Worm (Caenorhabditis elegans) whole organism, L4 larva: ENCODE measurements around the gene ifta-2.

Experiments used
- F10B5.3 ChIP-seq: sonication (generic microtip); optimal IDR thresholded peaks from 2 replicates; lab custom pipeline; 2016; ENCODE audit warnings: mild to moderate bottlenecking, missing genetic modification characterization, missing compliant biosample characterization
- Y5F2A.4 ChIP-seq: fragments of 200-800 bp; sonication (Bioruptor generic); optimal IDR thresholded peaks from 2 replicates; lab custom pipeline; 2018; ENCODE audit warnings: mild to moderate bottlenecking, missing genetic modification characterization, missing compliant biosample characterization
- ZK337.2 ChIP-seq: fragments of 200-800 bp; sonication (Bioruptor generic); IDR thresholded peaks from 2 replicates; pipeline ENCODE4 v1.3.6; 2022; ENCODE audit warnings: missing genetic modification reagents, missing genetic modification characterization, missing compliant biosample characterization
- aha-1 ChIP-seq: fragments of 150-350 bp; peaks from one replicate; lab custom pipeline; 2014; ENCODE audit warnings: missing biosample characterization, missing genetic modification characterization
- ceh-20 ChIP-seq: fragments of 200-800 bp; sonication (Bioruptor generic); IDR thresholded peaks from 2 replicates; pipeline ENCODE4 v1.3.6; 2022; ENCODE audit warnings: missing genetic modification reagents, missing genetic modification characterization, missing compliant biosample characterization
- ceh-28 ChIP-seq: fragments of 150-350 bp; optimal IDR thresholded peaks from 2 replicates; lab custom pipeline; 2014; ENCODE audit warnings: missing biosample characterization, missing genetic modification reagents, missing genetic modification characterization
- ceh-32 ChIP-seq: sonication (generic microtip); optimal IDR thresholded peaks from 2 replicates; lab custom pipeline; 2016; ENCODE audit warnings: mild to moderate bottlenecking, missing genetic modification characterization, missing compliant biosample characterization; ENCODE audit not compliant: poor library complexity
- ceh-62 ChIP-seq: sonication (generic microtip); optimal IDR thresholded peaks from 2 replicates; lab custom pipeline; 2017; ENCODE audit warnings: missing biosample characterization, missing genetic modification characterization
- cey-2 ChIP-seq: sonication (generic microtip); optimal IDR thresholded peaks from 3 replicates; lab custom pipeline; 2017; ENCODE audit warnings: missing genetic modification characterization, mild to moderate bottlenecking, missing compliant biosample characterization, antibody characterized with exemption, borderline replicate concordance; ENCODE audit not compliant: insufficient read depth
- ctbp-1 ChIP-seq: fragments of 200-800 bp; sonication (Bioruptor generic); IDR thresholded peaks from 2 replicates; pipeline ENCODE4 v1.3.6; 2022; ENCODE audit warnings: missing genetic modification reagents, missing genetic modification characterization, missing compliant biosample characterization
- daf-12 ChIP-seq: fragments of 150-350 bp; optimal IDR thresholded peaks from 2 replicates; lab custom pipeline; 2014; ENCODE audit warnings: missing biosample characterization, missing genetic modification reagents, missing genetic modification characterization
- daf-16 ChIP-seq, 3 experiments: sonication (generic microtip); optimal IDR thresholded peaks; 2 replicates each; lab custom pipeline; 2016 to 2017; ENCODE audit warnings: missing genetic modification characterization in 3 of 3, missing genetic modification reagents in 3 of 3, mild to moderate bottlenecking in 2 of 3, missing compliant biosample characterization in 2 of 3, missing biosample characterization in 1 of 3, moderate library complexity in 1 of 3
- daf-19 ChIP-seq: fragments of 200-800 bp; sonication (Bioruptor generic); conservative IDR thresholded peaks from 2 replicates; pipeline ENCODE4 v1.3.6; 2022; ENCODE audit warnings: missing genetic modification characterization, missing compliant biosample characterization
- dmd-6 ChIP-seq: fragments of 200-800 bp; sonication (Bioruptor generic); IDR thresholded peaks from 2 replicates; pipeline ENCODE4 v1.3.6; 2022; ENCODE audit warnings: missing genetic modification reagents, missing genetic modification characterization, missing compliant biosample characterization
- dve-1 ChIP-seq: sonication (generic microtip); optimal IDR thresholded peaks from 2 replicates; lab custom pipeline; 2017; ENCODE audit warnings: antibody characterized with exemption, mild to moderate bottlenecking, missing genetic modification characterization, missing compliant biosample characterization; ENCODE audit not compliant: insufficient read depth
- fos-1 ChIP-seq: fragments of 150-350 bp; optimal IDR thresholded peaks from 2 replicates; lab custom pipeline; 2014; ENCODE audit warnings: missing biosample characterization, missing genetic modification characterization
- hlh-11 ChIP-seq: fragments of 200-800 bp; sonication (Bioruptor generic); optimal IDR thresholded peaks from 2 replicates; lab custom pipeline; 2018; ENCODE audit warnings: mild to moderate bottlenecking, missing genetic modification characterization, missing compliant biosample characterization
- hmg-1.1 ChIP-seq: fragments of 200-800 bp; sonication (Bioruptor generic); IDR thresholded peaks from 2 replicates; pipeline ENCODE4 v1.3.6; 2022; ENCODE audit warnings: missing genetic modification reagents, missing genetic modification characterization, missing compliant biosample characterization
- lin-13 ChIP-seq: fragments of 150-350 bp; optimal IDR thresholded peaks from 2 replicates; lab custom pipeline; 2014; ENCODE audit warnings: missing biosample characterization, missing genetic modification reagents, missing genetic modification characterization
- lin-38 ChIP-seq: fragments of 200-800 bp; sonication (Bioruptor generic); IDR thresholded peaks from 2 replicates; pipeline ENCODE4 v1.3.6; 2022; ENCODE audit warnings: missing genetic modification reagents, missing genetic modification characterization, missing compliant biosample characterization
- madf-5 ChIP-seq, 2 experiments: fragments of 200-800 bp; sonication (Bioruptor generic); IDR thresholded peaks; 2 replicates each; pipeline ENCODE4 v1.3.6; 2022; ENCODE audit warnings: missing compliant biosample characterization in 2 of 2, missing genetic modification characterization in 2 of 2
- mep-1 ChIP-seq: fragments of 150-350 bp; sonication (generic microtip); optimal IDR thresholded peaks from 3 replicates; lab custom pipeline; 2014; ENCODE audit warnings: missing biosample characterization, missing genetic modification characterization
- mes-2 ChIP-seq: sonication (generic microtip); optimal IDR thresholded peaks from 2 replicates; lab custom pipeline; 2016; ENCODE audit warnings: missing genotype, mild to moderate bottlenecking, missing genetic modification characterization, missing compliant biosample characterization; ENCODE audit not compliant: poor library complexity, severe bottlenecking
- mxl-2 ChIP-seq: fragments of 200-800 bp; sonication (Bioruptor generic); conservative IDR thresholded peaks from 2 replicates; pipeline ENCODE4 v1.3.6; 2022; ENCODE audit warnings: missing genetic modification reagents, missing genetic modification characterization, missing compliant biosample characterization
- nhr-10 ChIP-seq: fragments of 150-350 bp; optimal IDR thresholded peaks from 2 replicates; lab custom pipeline; 2014; ENCODE audit warnings: missing biosample characterization, missing genetic modification characterization
- nhr-111 ChIP-seq: fragments of 200-800 bp; sonication (Bioruptor generic); optimal IDR thresholded peaks from 2 replicates; lab custom pipeline; 2018; ENCODE audit warnings: mild to moderate bottlenecking, missing genetic modification characterization, missing compliant biosample characterization
- nhr-25 ChIP-seq: sonication (generic microtip); optimal IDR thresholded peaks from 2 replicates; lab custom pipeline; 2017; ENCODE audit warnings: missing genetic modification characterization, mild to moderate bottlenecking, missing compliant biosample characterization, antibody characterized with exemption, moderate library complexity, borderline replicate concordance; ENCODE audit not compliant: insufficient read depth
- nhr-28 ChIP-seq: fragments of 150-350 bp; optimal IDR thresholded peaks from 2 replicates; lab custom pipeline; 2014; ENCODE audit warnings: missing biosample characterization, missing genetic modification characterization
- nhr-41 ChIP-seq: fragments of 200-800 bp; sonication (Bioruptor generic); IDR thresholded peaks from 2 replicates; pipeline ENCODE4 v1.3.6; 2022; ENCODE audit warnings: missing genetic modification reagents, missing genetic modification characterization, missing compliant biosample characterization
- nhr-76 ChIP-seq: fragments of 150-350 bp; optimal IDR thresholded peaks from 2 replicates; lab custom pipeline; 2014; ENCODE audit warnings: missing biosample characterization, missing genetic modification characterization
- pqm-1 ChIP-seq: sonication (generic microtip); optimal IDR thresholded peaks from 2 replicates; lab custom pipeline; 2017; ENCODE audit warnings: missing biosample characterization, missing genetic modification characterization
- rbr-2 ChIP-seq: sonication (generic microtip); optimal IDR thresholded peaks from 2 replicates; lab custom pipeline; 2016; ENCODE audit warnings: missing genotype, missing genetic modification characterization, missing compliant biosample characterization
- snpc-1.2 ChIP-seq: fragments of 200-800 bp; sonication (Bioruptor generic); IDR thresholded peaks from 2 replicates; pipeline ENCODE4 v1.3.6; 2022; ENCODE audit warnings: missing genetic modification reagents, missing genetic modification characterization, missing compliant biosample characterization
- tag-97 ChIP-seq: fragments of 200-800 bp; sonication (Bioruptor generic); IDR thresholded peaks from 2 replicates; pipeline ENCODE4 v1.3.6; 2022; ENCODE audit warnings: missing genetic modification characterization, missing compliant biosample characterization
- unc-62 ChIP-seq, 3 experiments: fragments of 150-350 bp in 1 of 3; sonication (generic microtip); optimal IDR thresholded peaks in 2 of 3; peaks in 1 of 3; 1 replicate in 1 of 3; 2 replicates in 2 of 3; lab custom pipeline; 2014 to 2017; ENCODE audit warnings: missing biosample characterization in 3 of 3, missing genetic modification characterization in 3 of 3, missing genetic modification reagents in 3 of 3, missing genotype in 1 of 3
- zfp-2 ChIP-seq: sonication (generic microtip); optimal IDR thresholded peaks from 2 replicates; lab custom pipeline; 2016; ENCODE audit warnings: mild to moderate bottlenecking, missing genetic modification characterization, missing compliant biosample characterization
- ztf-11 ChIP-seq: fragments of 150-350 bp; optimal IDR thresholded peaks from 2 replicates; lab custom pipeline; 2014; ENCODE audit warnings: missing biosample characterization, missing genetic modification characterization
- ztf-7 ChIP-seq: fragments of 150-350 bp; optimal IDR thresholded peaks from 2 replicates; lab custom pipeline; 2014; ENCODE audit warnings: missing biosample characterization, missing genetic modification characterization

ifta-2 gene

ce11 chrIV:17293068-17293467 is 8.8 kb downstream of the ifta-2 start:
- TF ChIP-seq nhr-25, result no peak
- TF ChIP-seq pqm-1 (tag; lab: Kevin White, UChicago), result peak; percentile 14
- TF ChIP-seq dve-1 (tag; lab: Kevin White, UChicago), result peak; percentile 37
- no peak for TF ChIP-seq ZK337.2 (GFP tag; lab: Robert Waterston, UW)
- peak; percentile 53 for TF ChIP-seq aha-1 (tag; lab: Kevin White, UChicago)
- 0 out of 2 replicates have a peak, but pooled peaks have one; percentile 26 for TF ChIP-seq dmd-6 (GFP tag; lab: Robert Waterston, UW)
- no peak for TF ChIP-seq mep-1
- no peak for TF ChIP-seq madf-5 (GFP tag; IDR thresholded peaks at IDR 0.05; lab: Robert Waterston, UW)

- TF ChIP-seq daf-16 (GFP tag; optimal IDR thresholded peaks at IDR 0.05; lab: Kevin White, UChicago), result no peak
- peak; percentile 48 for TF ChIP-seq daf-16 (tag; optimal IDR thresholded peaks at IDR 0.05; lab: Kevin White, UChicago)
- no peak for TF ChIP-seq madf-5 (GFP tag; IDR thresholded peaks at IDR 0.05; lab: Robert Waterston, UW)
- no peak for TF ChIP-seq rbr-2 (tag; lab: Kevin White, UChicago)
- TF ChIP-seq dmd-6 (GFP tag; lab: Robert Waterston, UW), result peak; percentile 15; the same call in 1 of the 2 replicates
- peak; percentile 26 for TF ChIP-seq mep-1
- peak; percentile 42 for TF ChIP-seq dve-1 (tag; lab: Kevin White, UChicago)
- TF ChIP-seq fos-1 (tag; lab: Kevin White, UChicago), result no peak
- TF ChIP-seq cey-2 (tag; lab: Kevin White, UChicago), result no peak
- TF ChIP-seq aha-1 (tag; lab: Kevin White, UChicago), result peak; percentile 82
- TF ChIP-seq mxl-2 (GFP tag; lab: Robert Waterston, UW), result no peak
- TF ChIP-seq ceh-62, result no peak
Observed at ce11 chrIV:17292350-17292749, 9.5 kb downstream of the ifta-2 start.

- TF ChIP-seq ceh-28 (no peak), unc-62 (GFP tag; optimal IDR thresholded peaks at IDR 0.05 in 1 of 2; lab: Kevin White, UChicago) (peak in 1 of 2 experiments; percentile 16), unc-62 (tag; optimal IDR thresholded peaks at IDR 0.05; lab: Kevin White, UChicago) (no peak)
Observed at ce11 chrIV:17291629-17292199, 10.1 kb downstream of the ifta-2 start, which contains the start of the genes T28F3.11 and slc-17.4. T28F3.11 (minus strand) TSS chrIV:17291679. slc-17.4 (minus strand) TSS chrIV:17291733.

ce11 chrIV:17287908-17288675 is 13.7 kb downstream of the ifta-2 start, which contains the start of gene zipt-7.1:
zipt-7.1 (minus strand) TSS chrIV:17288139.
- peak; percentile 0 for TF ChIP-seq dve-1 (tag; lab: Kevin White, UChicago)
- TF ChIP-seq nhr-41, result no peak
- peak; percentile 48 for TF ChIP-seq ztf-7 (tag; lab: Kevin White, UChicago)
- 0 out of 2 replicates have a peak, but pooled peaks have one; percentile 10 for TF ChIP-seq lin-38
- TF ChIP-seq, all 104 proteins: peak for 3

- TF ChIP-seq mep-1 (peak; percentile 12), ceh-32 (tag; lab: Kevin White, UChicago) (no peak), madf-5 (GFP tag; IDR thresholded peaks at IDR 0.05; lab: Robert Waterston, UW) (no peak), hlh-11 (no peak), lin-13 (GFP tag; lab: Kevin White, UChicago) (no peak), daf-19 (GFP tag; lab: Robert Waterston, UW) (no peak), aha-1 (tag; lab: Kevin White, UChicago) (no peak), snpc-1.2 (0 out of 2 replicates have a peak, but pooled peaks have one; percentile 34), F10B5.3 (tag; lab: Kevin White, UChicago) (no peak), daf-12 (tag; lab: Kevin White, UChicago) (no peak), mes-2 (peak; percentile 42), ztf-11 (tag; lab: Kevin White, UChicago) (no peak), rbr-2 (tag; lab: Kevin White, UChicago) (peak; percentile 7), dve-1 (tag; lab: Kevin White, UChicago) (peak; percentile 11), nhr-76 (no peak), tag-97 (no peak), nhr-28 (no peak), Y5F2A.4 (GFP tag; lab: Kevin White, UChicago) (no peak), zfp-2 (no peak), nhr-111 (GFP tag; lab: Kevin White, UChicago) (no peak), ceh-20 (peak; percentile 39; the same call in 1 of the 2 replicates), hmg-1.1 (GFP tag; lab: Robert Waterston, UW) (no peak), ctbp-1 (GFP tag; lab: Robert Waterston, UW) (peak; percentile 63; the same call in 1 of the 2 replicates), nhr-10 (tag; lab: Kevin White, UChicago) (no peak)
Observed at ce11 chrIV:17285263-17285662, 16.6 kb downstream of the ifta-2 start.
